Worm (Caenorhabditis elegans): ENCODE measurements around the gene F19G12.11.
"Not testable (repeated sequence)": the region's sequence is repeated elsewhere in the genome, so short reads cannot be mapped to it uniquely, and the experiment has no call there.

F19G12.11 gene

ce11 chrX:1441602-1442183 lies 15.4 kb upstream of the F19G12.11 start:
- TF ChIP-seq fos-1 (tag; optimal IDR thresholded peaks at IDR 0.05) (no peak), mbf-1 (tag; optimal IDR thresholded peaks at IDR 0.05) (no peak), nhr-25 (tag; optimal IDR thresholded peaks at IDR 0.05) (no peak), dmd-4 (tag; optimal IDR thresholded peaks at IDR 0.05) (no peak), ztf-11 (tag; optimal IDR thresholded peaks at IDR 0.05) (no peak), C34F6.9 (tag; optimal IDR thresholded peaks at IDR 0.05) (no peak), nhr-12 (tag; optimal IDR thresholded peaks at IDR 0.05) (no peak), peb-1 (tag; optimal IDR thresholded peaks at IDR 0.05) (no peak), ztf-1 (GFP tag; conservative IDR thresholded peaks at IDR 0.05) (no peak), crh-2 (tag; optimal IDR thresholded peaks at IDR 0.05) (no peak)

- TF ChIP-seq nhr-10 (tag; optimal IDR thresholded peaks at IDR 0.05) (no peak), nhr-12 (tag; optimal IDR thresholded peaks at IDR 0.05) (no peak), ztf-4 (tag; optimal IDR thresholded peaks at IDR 0.05) (no peak), sem-4 (tag; optimal IDR thresholded peaks at IDR 0.05) (no peak), crh-2 (tag; optimal IDR thresholded peaks at IDR 0.05) (no peak), sma-3 (GFP tag; optimal IDR thresholded peaks at IDR 0.05) (no peak), ztf-1 (GFP tag; conservative IDR thresholded peaks at IDR 0.05) (no peak), sma-9 (GFP tag; optimal IDR thresholded peaks at IDR 0.05) (no peak), sma-9 (tag; optimal IDR thresholded peaks at IDR 0.05) (no peak), R02D3.7 (tag; optimal IDR thresholded peaks at IDR 0.05) (no peak), lsy-2 (tag; optimal IDR thresholded peaks at IDR 0.05) (no peak), unc-62 (GFP tag; optimal IDR thresholded peaks at IDR 0.05) (no peak), elt-3 (tag; optimal IDR thresholded peaks at IDR 0.05) (no peak), unc-55 (GFP tag; optimal IDR thresholded peaks at IDR 0.05) (no peak)
Observed at ce11 chrX:1440161-1440560, 13.8 kb upstream of the F19G12.11 start, which contains the start of gene sedl-1. TSS of gene sedl-1 (minus strand) at chrX:1440261.

ce11 chrX:1438925-1439324 lies 12.6 kb upstream of the F19G12.11 start:
- no peak for TF ChIP-seq lin-39 (tag; optimal IDR thresholded peaks at IDR 0.05)
- no peak for TF ChIP-seq ztf-1 (GFP tag; conservative IDR thresholded peaks at IDR 0.05)
- TF ChIP-seq gmeb-1 (tag; optimal IDR thresholded peaks at IDR 0.05) = no peak
- TF ChIP-seq crh-2 (tag; optimal IDR thresholded peaks at IDR 0.05) = peak; percentile 25
- TF ChIP-seq ama-1 (optimal IDR thresholded peaks at IDR 0.05) = no peak
- no peak for TF ChIP-seq ceh-16 (tag; optimal IDR thresholded peaks at IDR 0.05)
- no peak for TF ChIP-seq unc-62 (GFP tag; optimal IDR thresholded peaks at IDR 0.05)
- no peak for TF ChIP-seq unc-55 (GFP tag; optimal IDR thresholded peaks at IDR 0.05)
- TF ChIP-seq blmp-1 (tag; optimal IDR thresholded peaks at IDR 0.05; ENCODE audit: insufficient read depth) = no peak
- peak in 1 of 2 experiments; percentile 34 for TF ChIP-seq mdl-1 (tag; optimal IDR thresholded peaks at IDR 0.05)
- TF ChIP-seq C34F6.9 (tag; optimal IDR thresholded peaks at IDR 0.05) = peak; percentile 13
- peak; percentile 3 for TF ChIP-seq nhr-21 (tag; optimal IDR thresholded peaks at IDR 0.05)
- TF ChIP-seq sma-9 (GFP tag; optimal IDR thresholded peaks at IDR 0.05) = no peak
- TF ChIP-seq sma-9 (tag; optimal IDR thresholded peaks at IDR 0.05) = no peak
- peak; percentile 36 for TF ChIP-seq lin-11 (tag; optimal IDR thresholded peaks at IDR 0.05)
- TF ChIP-seq lsy-2 (tag; optimal IDR thresholded peaks at IDR 0.05) = peak; percentile 20 to 39
- no peak for TF ChIP-seq sem-4 (tag; optimal IDR thresholded peaks at IDR 0.05)

ce11 chrX:1437097-1437496 lies 10.8 kb upstream of the F19G12.11 start:
- TF ChIP-seq unc-55 (GFP tag; optimal IDR thresholded peaks at IDR 0.05) (peak; percentile 51), crh-2 (tag; optimal IDR thresholded peaks at IDR 0.05) (no peak), nhr-129 (tag; optimal IDR thresholded peaks at IDR 0.05) (peak; percentile 47), lin-11 (tag; optimal IDR thresholded peaks at IDR 0.05) (peak; percentile 5), lsy-2 (tag; optimal IDR thresholded peaks at IDR 0.05) (peak in 1 of 2 experiments; percentile 10), nhr-25 (tag; optimal IDR thresholded peaks at IDR 0.05) (no peak)

- not testable (repeated sequence) for TF ChIP-seq Y55F3AM.14 (GFP tag; optimal IDR thresholded peaks at IDR 0.05); elt-3 (tag; optimal IDR thresholded peaks at IDR 0.05); mab-5 (tag; optimal IDR thresholded peaks at IDR 0.05)
Observed at ce11 chrX:1430707-1431106, 4.4 kb upstream of the F19G12.11 start, which contains the start of gene F19G12.1. TSS of gene F19G12.1 (plus strand) at chrX:1431007.

Measured in whole organism, L2 larva.